Fruit fly (Drosophila melanogaster) whole organism, wandering third instar larva: ENCODE measurements around the gene CG12531.

Experiments used
- CrebA ChIP-seq: fragments of 200-800 bp; sonication (Bioruptor generic); optimal IDR thresholded peaks from 2 replicates; lab custom pipeline; 2016; ENCODE audit warnings: missing biosample characterization, mild to moderate bottlenecking, missing genetic modification characterization, borderline replicate concordance
- Dfd ChIP-seq: fragments of >200 bp; optimal IDR thresholded peaks from 2 replicates; lab custom pipeline; 2017; ENCODE audit warnings: missing biosample characterization, missing genetic modification characterization
- Dif ChIP-seq: fragments of 200-275, 200-300 bp; sonication (Bioruptor generic); optimal IDR thresholded peaks from 2 replicates; lab custom pipeline; 2018; ENCODE audit warnings: missing biosample characterization, missing genetic modification characterization; ENCODE audit not compliant: partially characterized antibody
- GATAd ChIP-seq: sonication (Bioruptor generic); optimal IDR thresholded peaks from 2 replicates; lab custom pipeline; 2016; ENCODE audit warnings: missing biosample characterization, missing genetic modification characterization
- HLH106 ChIP-seq: fragments of 200-800 bp; optimal IDR thresholded peaks from 3 replicates; lab custom pipeline; 2019; ENCODE audit warnings: missing biosample characterization, mild to moderate bottlenecking, missing genetic modification characterization, moderate library complexity
- Hnf4 ChIP-seq: fragments of 200-800 bp; sonication (Bioruptor generic); optimal IDR thresholded peaks from 2 replicates; lab custom pipeline; 2016; ENCODE audit warnings: missing biosample characterization, mild to moderate bottlenecking, missing genetic modification characterization
- Hr78 ChIP-seq: fragments of >200 bp; optimal IDR thresholded peaks from 2 replicates; lab custom pipeline; 2017; ENCODE audit warnings: missing biosample characterization, missing genetic modification characterization
- Jra ChIP-seq: sonication (Bioruptor generic); optimal IDR thresholded peaks from 2 replicates; lab custom pipeline; 2016; ENCODE audit warnings: missing biosample characterization, missing genetic modification characterization
- Mio ChIP-seq: sonication (Bioruptor generic); optimal IDR thresholded peaks from 2 replicates; lab custom pipeline; 2016; ENCODE audit warnings: missing biosample characterization, missing genetic modification characterization
- Myc ChIP-seq: fragments of >200 bp; optimal IDR thresholded peaks from 2 replicates; lab custom pipeline; 2017
- N ChIP-seq: fragments of >200 bp; optimal IDR thresholded peaks from 2 replicates; lab custom pipeline; 2018; ENCODE audit warnings: missing biosample characterization, missing external identifiers, missing genetic modification characterization
- OdsH ChIP-seq: fragments of 200-800 bp; sonication (Bioruptor generic); optimal IDR thresholded peaks from 2 replicates; lab custom pipeline; 2016; ENCODE audit warnings: missing biosample characterization, mild to moderate bottlenecking, missing genetic modification characterization
- Rel ChIP-seq, 2 experiments: fragments of 200-800 bp; sonication (Bioruptor generic) in 1 of 2; optimal IDR thresholded peaks; 2 replicates in 1 of 2; 3 replicates in 1 of 2; lab custom pipeline; 2016 to 2019; ENCODE audit warnings: mild to moderate bottlenecking in 2 of 2, missing biosample characterization in 2 of 2, missing genetic modification characterization in 2 of 2, moderate library complexity in 1 of 2
- Sp1 ChIP-seq: fragments of 200-800 bp; sonication (Bioruptor generic); optimal IDR thresholded peaks from 3 replicates; lab custom pipeline; 2019; ENCODE audit warnings: missing biosample characterization, mild to moderate bottlenecking, missing genetic modification characterization, moderate library complexity
- Vsx2 ChIP-seq: fragments of 200-300, 225-300 bp; sonication (Bioruptor generic); optimal IDR thresholded peaks from 2 replicates; lab custom pipeline; 2018; ENCODE audit warnings: missing biosample characterization, missing genetic modification characterization; ENCODE audit not compliant: partially characterized antibody
- br ChIP-seq: fragments of 200-800 bp; sonication (Bioruptor generic); optimal IDR thresholded peaks from 2 replicates; lab custom pipeline; 2016; ENCODE audit warnings: missing biosample characterization, missing genetic modification characterization
- dl ChIP-seq, 2 experiments: fragments of 175-275, 200-275 bp in 1 of 2; fragments of 200-275 bp in 1 of 2; sonication (Bioruptor generic); optimal IDR thresholded peaks; lab custom pipeline; 2018; ENCODE audit warnings: mild to moderate bottlenecking in 2 of 2, missing biosample characterization in 2 of 2, missing genetic modification characterization in 2 of 2, moderate library complexity in 2 of 2; ENCODE audit not compliant: partially characterized antibody in 2 of 2, insufficient read depth in 1 of 2
- dmrt93B ChIP-seq: fragments of 200-800 bp; sonication (Bioruptor generic); optimal IDR thresholded peaks from 2 replicates; lab custom pipeline; 2018; ENCODE audit warnings: missing biosample characterization, mild to moderate bottlenecking, missing genetic modification characterization
- dsf ChIP-seq: sonication (Bioruptor generic); optimal IDR thresholded peaks from 2 replicates; lab custom pipeline; 2016; ENCODE audit warnings: missing biosample characterization, missing genetic modification characterization, borderline replicate concordance
- ey ChIP-seq: fragments of 200-800 bp; sonication (Bioruptor generic); optimal IDR thresholded peaks from 2 replicates; lab custom pipeline; 2016; ENCODE audit warnings: missing biosample characterization, missing genetic modification characterization
- foxo ChIP-seq, 2 experiments: fragments of 200-800 bp; sonication (Bioruptor generic); optimal IDR thresholded peaks; 2 replicates in 1 of 2; 3 replicates in 1 of 2; lab custom pipeline; 2016 to 2017; ENCODE audit warnings: missing biosample characterization in 2 of 2, missing genetic modification characterization in 2 of 2
- fru ChIP-seq: fragments of 200-800 bp; sonication (Bioruptor generic); optimal IDR thresholded peaks from 3 replicates; lab custom pipeline; 2016; ENCODE audit warnings: missing biosample characterization, mild to moderate bottlenecking, missing genetic modification characterization
- h ChIP-seq: fragments of 200-800 bp; sonication (Bioruptor generic); optimal IDR thresholded peaks from 3 replicates; lab custom pipeline; 2016; ENCODE audit warnings: missing biosample characterization, mild to moderate bottlenecking, missing genetic modification characterization
- psq ChIP-seq: fragments of 200-800 bp; sonication (Bioruptor generic); optimal IDR thresholded peaks from 3 replicates; lab custom pipeline; 2017; ENCODE audit warnings: missing biosample characterization, mild to moderate bottlenecking, missing genetic modification characterization, moderate library complexity
- rgr ChIP-seq: fragments of 200-800 bp; sonication (Bioruptor generic); optimal IDR thresholded peaks from 3 replicates; lab custom pipeline; 2016; ENCODE audit warnings: missing biosample characterization, mild to moderate bottlenecking, missing genetic modification characterization
- sage ChIP-seq: fragments of 200-800 bp; sonication (Bioruptor generic); optimal IDR thresholded peaks from 2 replicates; lab custom pipeline; 2016; ENCODE audit warnings: missing biosample characterization, mild to moderate bottlenecking, missing genetic modification characterization
- sv ChIP-seq: fragments of 200-800 bp; sonication (Bioruptor generic); optimal IDR thresholded peaks from 3 replicates; lab custom pipeline; 2016; ENCODE audit warnings: missing biosample characterization, missing genetic modification characterization
- tai ChIP-seq: sonication (Bioruptor generic); optimal IDR thresholded peaks from 2 replicates; lab custom pipeline; 2016; ENCODE audit warnings: missing biosample characterization, missing genetic modification characterization
- usp ChIP-seq: fragments of >200 bp; optimal IDR thresholded peaks from 2 replicates; lab custom pipeline; 2017; ENCODE audit warnings: missing biosample characterization, missing genetic modification characterization
- woc ChIP-seq: sonication (Bioruptor generic); optimal IDR thresholded peaks from 2 replicates; lab custom pipeline; 2016; ENCODE audit warnings: missing biosample characterization, mild to moderate bottlenecking, missing genetic modification characterization

CG12531 gene

DNA sequence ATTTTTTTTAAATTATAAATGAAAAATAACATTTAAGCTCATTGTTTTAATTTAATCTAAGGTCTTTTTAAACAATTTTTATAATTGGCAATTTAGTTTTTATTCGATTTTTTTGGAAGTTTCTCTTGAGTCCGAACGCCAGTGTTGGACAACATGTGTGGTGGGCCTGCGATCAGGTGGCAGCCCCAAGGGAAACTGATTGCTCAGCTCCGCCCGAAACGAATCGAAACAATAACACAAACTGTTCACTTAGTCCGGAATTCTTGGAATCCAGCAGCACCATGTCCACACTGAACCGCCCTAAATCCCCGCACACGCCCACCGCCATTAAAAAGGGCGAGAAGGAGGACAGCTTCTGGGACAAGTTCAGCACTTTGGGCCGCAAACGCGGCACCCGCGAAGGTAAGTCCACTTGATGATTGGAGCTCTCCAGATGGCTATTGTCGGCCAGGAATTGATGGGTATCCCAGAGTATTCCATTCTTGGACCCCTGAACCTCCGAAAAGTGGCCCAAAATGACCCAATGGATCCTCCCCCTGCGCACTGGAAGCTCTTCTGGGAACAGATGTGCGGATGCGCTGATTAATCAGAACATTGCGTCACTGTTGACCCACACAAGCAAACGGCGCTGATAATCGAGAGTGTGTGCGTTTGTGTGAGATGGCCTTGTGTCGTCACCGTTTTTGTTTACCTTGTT is 27.3 kb downstream of the CG12531 start, which contains the start of gene parvin:
Gene parvin, plus strand, starts transcription at position 134 of the 697 bp plus-strand sequence.
- TF ChIP-seq woc (GFP tag; lab: Kevin White, UChicago) (no peak), Sp1 (GFP tag; lab: Kevin White, UChicago) (no peak), rgr (GFP tag; lab: Kevin White, UChicago) (peak; percentile 9), Dif (GFP tag; lab: Kevin White, UChicago) (no peak), usp (GFP tag; lab: Kevin White, UChicago) (no peak)
- TF ChIP-seq, all 38 proteins: peak for 1

DNA sequence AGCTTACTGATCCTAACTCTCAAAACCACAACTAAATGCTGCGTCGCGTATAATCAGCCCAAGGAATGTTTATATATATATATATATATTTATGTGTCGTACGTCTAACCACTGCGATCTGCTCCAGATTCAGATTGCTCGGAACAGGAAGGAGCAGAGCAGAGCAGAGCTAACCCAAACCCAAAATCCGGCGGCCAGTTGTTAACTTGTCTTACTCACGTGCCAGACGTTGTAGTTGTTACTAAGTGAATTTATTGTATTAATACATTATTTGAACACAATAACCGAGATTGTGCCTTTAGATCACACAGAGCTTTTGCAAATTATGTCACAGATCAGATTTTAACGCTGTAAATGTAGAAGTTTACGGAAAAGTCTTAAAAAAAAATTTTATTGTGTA is 29.3 kb downstream of the CG12531 start, which contains the start of gene Alr:
Gene Alr, plus strand, starts transcription at position 301 of the 400 bp plus-strand sequence.
- no peak for TF ChIP-seq Hr78 (GFP tag; lab: Kevin White, UChicago)
- TF ChIP-seq CrebA: no peak
- no peak for TF ChIP-seq sv (GFP tag; lab: Kevin White, UChicago)
- TF ChIP-seq ey (GFP tag; lab: Kevin White, UChicago): no peak
- TF ChIP-seq woc (GFP tag; lab: Kevin White, UChicago): no peak
- TF ChIP-seq h (GFP tag; lab: Kevin White, UChicago): no peak
- no peak for TF ChIP-seq usp (GFP tag; lab: Kevin White, UChicago)
- no peak for TF ChIP-seq Mio (GFP tag; lab: Kevin White, UChicago)
- no peak for TF ChIP-seq dsf (GFP tag; lab: Kevin White, UChicago)
- no peak for TF ChIP-seq sage
- TF ChIP-seq N (GFP tag; lab: Kevin White, UChicago): no peak
- no peak for TF ChIP-seq dmrt93B (GFP tag; lab: Kevin White, UChicago)
- no peak for TF ChIP-seq tai (GFP tag; lab: Kevin White, UChicago)
- TF ChIP-seq Jra (GFP tag; lab: Kevin White, UChicago): no peak
- TF ChIP-seq br: no peak
- no peak for TF ChIP-seq Vsx2 (GFP tag; lab: Kevin White, UChicago)
- TF ChIP-seq Hnf4 (GFP tag; lab: Kevin White, UChicago): no peak

DNA sequence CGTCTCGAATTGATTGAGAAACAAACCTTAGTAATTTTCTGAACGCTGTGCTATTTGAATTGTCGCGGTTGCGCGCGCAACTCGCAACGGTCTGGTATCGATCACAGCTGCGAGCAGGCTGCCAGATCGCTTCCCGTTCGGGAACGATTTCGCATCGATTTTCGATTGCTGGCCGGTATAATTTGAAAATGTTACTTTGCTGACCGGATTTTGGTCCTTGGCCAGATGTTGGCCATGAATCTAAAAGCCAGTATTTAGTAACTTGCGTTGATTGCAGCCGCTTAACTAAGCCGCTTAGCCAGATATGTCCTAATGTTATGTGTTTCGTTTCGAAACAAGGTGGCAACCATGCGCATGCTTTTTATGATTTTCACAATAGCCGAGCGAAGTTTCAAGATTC is 29.8 kb downstream of the CG12531 start:
- TF ChIP-seq foxo (GFP tag; optimal IDR thresholded peaks at IDR 0.05; lab: Kevin White, UChicago) (peak in 1 of 2 experiments; percentile 31), GATAd (no peak), fru (GFP tag; lab: Kevin White, UChicago) (no peak)

DNA sequence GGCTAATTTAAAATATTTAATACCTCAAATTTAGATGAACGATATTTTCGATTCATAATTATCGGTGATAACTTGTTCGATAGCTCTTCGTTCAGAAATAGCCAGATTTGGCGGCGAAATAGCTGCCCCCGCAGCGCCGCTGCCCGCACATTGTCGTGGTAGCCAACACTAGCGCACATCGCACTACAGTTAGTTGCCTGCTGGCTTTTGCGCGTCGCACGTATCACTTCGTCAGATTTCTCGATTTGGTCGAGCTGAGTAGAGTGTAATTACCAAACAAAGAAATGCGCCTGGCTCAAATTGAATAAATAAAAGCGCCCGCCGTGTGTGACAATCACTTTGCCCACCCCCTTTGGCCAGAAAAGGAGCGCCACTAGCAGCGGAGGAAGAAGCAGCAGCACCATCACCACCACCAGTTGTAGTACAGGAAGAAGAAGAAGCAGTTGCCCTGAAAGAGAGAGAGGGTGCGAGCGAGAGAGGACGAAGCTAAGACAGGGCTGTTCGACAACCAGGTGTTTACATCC is 32.0 kb downstream of the CG12531 start, which contains the start of gene Abcd3:
Gene Abcd3, plus strand, starts transcription at position 145 of the 524 bp plus-strand sequence.
- TF ChIP-seq Hnf4 (GFP tag; lab: Kevin White, UChicago) (no peak), rgr (GFP tag; lab: Kevin White, UChicago) (peak; percentile 0), woc (GFP tag; lab: Kevin White, UChicago) (peak; percentile 9), br (peak; percentile 27), Rel (GFP tag; optimal IDR thresholded peaks at IDR 0.05; lab: Kevin White, UChicago) (no peak), Rel (tag; optimal IDR thresholded peaks at IDR 0.05; lab: Kevin White, UChicago) (peak; percentile 15), h (GFP tag; lab: Kevin White, UChicago) (peak; percentile 28), OdsH (GFP tag; lab: Kevin White, UChicago) (peak; percentile 22), Dfd (no peak), HLH106 (tag; lab: Kevin White, UChicago) (peak; percentile 9), sv (GFP tag; lab: Kevin White, UChicago) (no peak), psq (GFP tag; lab: Kevin White, UChicago) (peak; percentile 7), Myc (lab: Kevin White, UChicago) (peak; percentile 88), fru (GFP tag; lab: Kevin White, UChicago) (peak; percentile 34), Sp1 (GFP tag; lab: Kevin White, UChicago) (peak; percentile 47), Dif (GFP tag; lab: Kevin White, UChicago) (no peak)
- TF ChIP-seq, all 38 proteins: peak for 11

DNA sequence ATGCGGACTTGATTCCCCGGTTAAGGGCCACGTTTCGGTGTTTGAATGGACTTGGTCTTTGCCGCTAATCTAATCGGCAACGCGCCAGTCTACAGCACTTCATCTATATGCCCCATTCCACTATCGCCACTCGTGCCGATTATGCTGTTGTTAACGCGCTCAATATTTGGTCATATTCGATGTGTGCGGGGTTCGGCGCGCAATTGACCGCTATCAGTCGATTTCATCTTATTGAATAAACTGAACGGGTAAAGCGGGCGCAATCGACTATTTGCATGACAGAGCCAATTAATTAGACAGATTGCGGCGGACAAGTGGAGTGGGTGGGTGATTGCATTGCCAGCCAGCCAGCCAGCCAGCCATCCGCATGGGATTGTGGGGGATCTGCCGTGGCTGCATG is 33.6 kb downstream of the CG12531 start:
- TF ChIP-seq GATAd (no peak), CrebA (no peak), dl (GFP tag; optimal IDR thresholded peaks at IDR 0.05; lab: Kevin White, UChicago; ENCODE audit: insufficient read depth in 1 of 2, partially characterized antibody in 2 of 2) (no peak), tai (GFP tag; lab: Kevin White, UChicago) (no peak), fru (GFP tag; lab: Kevin White, UChicago) (no peak), Hr78 (GFP tag; lab: Kevin White, UChicago) (no peak), HLH106 (tag; lab: Kevin White, UChicago) (no peak), sage (no peak), Dfd (no peak), Rel (GFP tag; optimal IDR thresholded peaks at IDR 0.05; lab: Kevin White, UChicago) (no peak), Rel (tag; optimal IDR thresholded peaks at IDR 0.05; lab: Kevin White, UChicago) (no peak), Vsx2 (GFP tag; lab: Kevin White, UChicago) (no peak), OdsH (GFP tag; lab: Kevin White, UChicago) (no peak)
